Fruit fly (Drosophila melanogaster) whole organism, embryonic: ENCODE data around the gene ast.

Experiments
- Aef1 ChIP-seq: fragments of 200-800 bp; sonication (Bioruptor generic); IDR thresholded peaks from 3 replicates; pipeline ENCODE4 v1.3.6; 2022; ENCODE audit warnings: missing biosample characterization, missing genetic modification characterization
- Asciz ChIP-seq: fragments of 200-800 bp; sonication (Bioruptor generic); optimal IDR thresholded peaks from 2 replicates; lab custom pipeline; 2017; ENCODE audit warnings: missing biosample characterization, mild to moderate bottlenecking, missing genetic modification characterization, missing genetic modification reagents
- Awh ChIP-seq: fragments of 200-800 bp; sonication (Bioruptor generic); IDR thresholded peaks from 2 replicates; pipeline ENCODE4, ENCODE4 v1.3.6; 2022; ENCODE audit warnings: missing biosample characterization, missing genetic modification characterization
- B-H1 ChIP-seq: fragments of 200-800 bp; sonication (Bioruptor generic); IDR thresholded peaks from 3 replicates; pipeline ENCODE4 v1.3.6; 2022; ENCODE audit warnings: missing biosample characterization, missing genetic modification characterization
- CG10543 ChIP-seq: fragments of 200-800 bp; sonication (Bioruptor generic); optimal IDR thresholded peaks from 3 replicates; lab custom pipeline; 2017; ENCODE audit warnings: missing biosample characterization, mild to moderate bottlenecking, missing genetic modification characterization, moderate library complexity
- CG11398 ChIP-seq: fragments of 200-800 bp; sonication (Bioruptor generic); optimal IDR thresholded peaks from 2 replicates; lab custom pipeline; 2016; ENCODE audit warnings: missing biosample characterization, missing genetic modification characterization
- CG11456 ChIP-seq: fragments of 200-800 bp; sonication (Bioruptor generic); IDR thresholded peaks from 3 replicates; pipeline ENCODE4 v1.3.6; 2022; ENCODE audit warnings: missing biosample characterization, missing genetic modification characterization
- CG12299 ChIP-seq: fragments of 200-800 bp; sonication (Bioruptor generic); optimal IDR thresholded peaks from 2 replicates; lab custom pipeline; 2018; ENCODE audit warnings: missing biosample characterization, mild to moderate bottlenecking, missing genetic modification characterization
- CG1233 ChIP-seq: fragments of 200-800 bp; sonication (Bioruptor generic); optimal IDR thresholded peaks from 4 replicates; lab custom pipeline; 2018; ENCODE audit warnings: missing biosample characterization, mild to moderate bottlenecking, missing genetic modification characterization
- CG13424 ChIP-seq: fragments of 200-800 bp; sonication (Bioruptor generic); optimal IDR thresholded peaks from 2 replicates; lab custom pipeline; 2019; ENCODE audit warnings: missing biosample characterization, mild to moderate bottlenecking, missing genetic modification characterization, moderate library complexity
- CG13894 ChIP-seq: fragments of 200-800 bp; sonication (Bioruptor generic); optimal IDR thresholded peaks from 3 replicates; lab custom pipeline; 2018; ENCODE audit warnings: missing biosample characterization, mild to moderate bottlenecking, missing genetic modification characterization, moderate library complexity
- CG16815 ChIP-seq: fragments of 200-800 bp; sonication (Bioruptor generic); optimal IDR thresholded peaks from 3 replicates; lab custom pipeline; 2017; ENCODE audit warnings: missing biosample characterization, mild to moderate bottlenecking, missing genetic modification characterization
- CG18764 ChIP-seq: fragments of 200-800 bp; sonication (Bioruptor generic); optimal IDR thresholded peaks from 3 replicates; lab custom pipeline; 2016; ENCODE audit warnings: missing biosample characterization, missing genetic modification characterization
- CG32532 ChIP-seq: fragments of 200-800 bp; sonication (Bioruptor generic); IDR thresholded peaks from 2 replicates; pipeline ENCODE4 v1.3.6; 2022; ENCODE audit warnings: missing biosample characterization, missing genetic modification characterization
- CG33213 ChIP-seq: fragments of 200-800 bp; sonication (Bioruptor generic); optimal IDR thresholded peaks from 3 replicates; lab custom pipeline; 2016; ENCODE audit warnings: missing biosample characterization, missing genetic modification characterization
- CG4854 ChIP-seq: fragments of 200-800 bp; sonication (Bioruptor generic); optimal IDR thresholded peaks from 2 replicates; lab custom pipeline; 2016; ENCODE audit warnings: missing biosample characterization, missing genetic modification characterization, inconsistent platforms
- CG5180 ChIP-seq: fragments of 200-800 bp; sonication (Bioruptor generic); optimal IDR thresholded peaks from 3 replicates; lab custom pipeline; 2017; ENCODE audit warnings: missing biosample characterization, missing genetic modification characterization, mild to moderate bottlenecking, moderate library complexity, missing genetic modification reagents
- CG5953 ChIP-seq: fragments of 200-800 bp; sonication (Bioruptor generic); IDR thresholded peaks from 2 replicates; pipeline ENCODE4 v1.3.6; 2022; ENCODE audit warnings: missing biosample characterization, missing genetic modification characterization
- CG6813 ChIP-seq: fragments of 200-800 bp; sonication (Bioruptor generic); optimal IDR thresholded peaks from 2 replicates; lab custom pipeline; 2017; ENCODE audit warnings: missing biosample characterization, missing genetic modification characterization, mild to moderate bottlenecking, moderate library complexity, missing genetic modification reagents
- CG6854 ChIP-seq: fragments of 200-800 bp; sonication (Bioruptor generic); optimal IDR thresholded peaks from 3 replicates; lab custom pipeline; 2017; ENCODE audit warnings: missing biosample characterization, mild to moderate bottlenecking, missing genetic modification characterization
- CG7745 ChIP-seq: fragments of 200-800 bp; sonication (Bioruptor generic); optimal IDR thresholded peaks from 2 replicates; lab custom pipeline; 2018; ENCODE audit warnings: missing biosample characterization, mild to moderate bottlenecking, missing genetic modification characterization, moderate library complexity
- CG7839 ChIP-seq: fragments of 200-800 bp; sonication (Bioruptor generic); optimal IDR thresholded peaks from 3 replicates; lab custom pipeline; 2018; ENCODE audit warnings: missing biosample characterization, mild to moderate bottlenecking, missing genetic modification characterization, moderate library complexity
- CG8089 ChIP-seq: fragments of 200-800 bp; sonication (Bioruptor generic); optimal IDR thresholded peaks from 3 replicates; lab custom pipeline; 2016; ENCODE audit warnings: missing biosample characterization, missing genetic modification characterization
- CG9932 ChIP-seq: fragments of 200-800 bp; sonication (Bioruptor generic); IDR thresholded peaks from 2 replicates; pipeline ENCODE4 v1.3.6; 2022; ENCODE audit warnings: missing biosample characterization, missing genetic modification characterization
- D19B ChIP-seq: fragments of 200-800 bp; sonication (Bioruptor generic); optimal IDR thresholded peaks from 2 replicates; lab custom pipeline; 2017; ENCODE audit warnings: missing biosample characterization, mild to moderate bottlenecking, missing genetic modification characterization
- Deaf1 ChIP-seq: fragments of 200-800 bp; optimal IDR thresholded peaks from 3 replicates; lab custom pipeline; 2019; ENCODE audit warnings: missing biosample characterization, mild to moderate bottlenecking, missing genetic modification characterization, moderate library complexity
- Fer2 ChIP-seq: fragments of 200-800 bp; sonication (Bioruptor generic); optimal IDR thresholded peaks from 2 replicates; lab custom pipeline; 2018; ENCODE audit warnings: missing biosample characterization, mild to moderate bottlenecking, missing genetic modification characterization, moderate library complexity
- MBD-R2 ChIP-seq: fragments of 200-800 bp; sonication (Bioruptor generic); IDR thresholded peaks from 2 replicates; pipeline ENCODE4 v1.3.6; 2022; ENCODE audit warnings: missing biosample characterization, missing genetic modification characterization
- NFAT ChIP-seq: fragments of 200-800 bp; sonication (Bioruptor generic); IDR thresholded peaks from 2 replicates; pipeline ENCODE4 v1.3.6; 2022; ENCODE audit warnings: missing biosample characterization, missing genetic modification characterization
- Poxn ChIP-seq: fragments of 200-800 bp; sonication (Bioruptor generic); IDR thresholded peaks from 2 replicates; pipeline ENCODE4 v1.3.6; 2022; ENCODE audit warnings: missing biosample characterization, missing genetic modification characterization
- Ptx1 ChIP-seq: fragments of 200-800 bp; sonication (Bioruptor generic); IDR thresholded peaks from 2 replicates; pipeline ENCODE4 v1.3.6; 2022; ENCODE audit warnings: missing biosample characterization, missing genetic modification characterization
- Scr ChIP-seq: fragments of 200-800 bp; sonication (Bioruptor generic); IDR thresholded peaks from 2 replicates; pipeline ENCODE4 v1.3.6; 2022; ENCODE audit warnings: missing biosample characterization, missing genetic modification characterization; ENCODE audit not compliant: partially characterized antibody
- Sry-δ ChIP-seq: fragments of 200-800 bp; sonication (Bioruptor generic); optimal IDR thresholded peaks from 2 replicates; lab custom pipeline; 2016; ENCODE audit warnings: missing biosample characterization, missing genetic modification characterization
- amos ChIP-seq: fragments of 200-800 bp; sonication (Bioruptor generic); IDR thresholded peaks from 2 replicates; pipeline ENCODE4 v1.3.6; 2022; ENCODE audit warnings: missing biosample characterization, missing genetic modification characterization; ENCODE audit not compliant: partially characterized antibody
- aop ChIP-seq: fragments of 200-800 bp; sonication (Bioruptor generic); IDR thresholded peaks from 2 replicates; pipeline ENCODE4 v1.3.6; 2022; ENCODE audit warnings: missing biosample characterization, missing genetic modification characterization
- croc ChIP-seq: fragments of 200-800 bp; sonication (Bioruptor generic); conservative IDR thresholded peaks from 3 replicates; pipeline ENCODE4 v1.3.6; 2022; ENCODE audit warnings: missing biosample characterization, missing genetic modification characterization
- dpn ChIP-seq, 2 experiments: fragments of 200-800 bp; sonication (Bioruptor generic); optimal IDR thresholded peaks; 3 replicates each; lab custom pipeline; 2016; ENCODE audit warnings: missing biosample characterization in 2 of 2, missing genetic modification characterization in 2 of 2
- gcm ChIP-seq: fragments of 200-800 bp; sonication (Bioruptor generic); optimal IDR thresholded peaks from 2 replicates; lab custom pipeline; 2019; ENCODE audit warnings: missing biosample characterization, mild to moderate bottlenecking, missing genetic modification characterization, moderate library complexity
- knrl ChIP-seq: fragments of 200-800 bp; sonication (Bioruptor generic); IDR thresholded peaks from 3 replicates; pipeline ENCODE4 v1.3.6; 2022; ENCODE audit warnings: missing biosample characterization, missing genetic modification characterization; ENCODE audit not compliant: partially characterized antibody
- lilli ChIP-seq: fragments of 200-800 bp; sonication (Bioruptor generic); optimal IDR thresholded peaks from 3 replicates; lab custom pipeline; 2016; ENCODE audit warnings: missing biosample characterization, missing genetic modification characterization
- nau ChIP-seq: fragments of 200-800 bp; sonication (Bioruptor generic); optimal IDR thresholded peaks from 3 replicates; lab custom pipeline; 2017; ENCODE audit warnings: missing biosample characterization, mild to moderate bottlenecking, missing genetic modification characterization, missing genetic modification reagents
- org-1 ChIP-seq: fragments of 200-800 bp; sonication (Bioruptor generic); optimal IDR thresholded peaks from 2 replicates; lab custom pipeline; 2017; ENCODE audit warnings: missing biosample characterization, missing genetic modification characterization
- sc ChIP-seq, 3 experiments: fragments of >200 bp in 2 of 3; fragments of 200-800 bp in 1 of 3; sonication (Bioruptor generic) in 1 of 3; optimal IDR thresholded peaks; 2 replicates in 2 of 3; 3 replicates in 1 of 3; lab custom pipeline; 2017; ENCODE audit warnings: mild to moderate bottlenecking in 1 of 3, missing biosample characterization in 1 of 3, missing genetic modification characterization in 1 of 3, missing genetic modification reagents in 1 of 3
- sens ChIP-seq: fragments of 200-800 bp; sonication (Bioruptor generic); peaks from one replicate; lab custom pipeline; 2016; ENCODE audit warnings: missing biosample characterization, missing genetic modification characterization
- sens-2 ChIP-seq: fragments of 200-800 bp; sonication (Bioruptor generic); IDR thresholded peaks from 2 replicates; pipeline ENCODE4 v1.3.6; 2022; ENCODE audit warnings: missing biosample characterization, missing genetic modification characterization
- slbo ChIP-seq: fragments of 200-800 bp; sonication (Bioruptor generic); IDR thresholded peaks from 2 replicates; pipeline ENCODE4 v1.3.6; 2022; ENCODE audit warnings: missing biosample characterization, missing genetic modification characterization
- wdn ChIP-seq: fragments of 200-800 bp; sonication (Bioruptor generic); IDR thresholded peaks from 2 replicates; pipeline ENCODE4 v1.3.6; 2022; ENCODE audit warnings: missing biosample characterization, missing genetic modification characterization
- zen2 ChIP-seq: fragments of 200-800 bp; sonication (Bioruptor generic); IDR thresholded peaks from 3 replicates; pipeline ENCODE4 v1.3.6; 2022; ENCODE audit warnings: missing biosample characterization, missing genetic modification characterization; ENCODE audit not compliant: partially characterized antibody

Gene ast

dm6 chr2L:1043195-1043990 lies 34.4 kb upstream of the ast start (continued):
- TF ChIP-seq CG7839 (tag; lab: Kevin White, UChicago) (peak; percentile 24), NFAT (GFP tag; lab: Robert Waterston, UW) (peak; percentile 52; the same call in 1 of the 2 replicates), aop (GFP tag; lab: Robert Waterston, UW) (no peak), Deaf1 (peak; percentile 96), sens (GFP tag; lab: Kevin White, UChicago) (peak; percentile 29), CG13894 (tag; lab: Kevin White, UChicago) (peak; percentile 71), amos (0 out of 2 replicates have a peak, but pooled peaks have one; percentile 12), CG7745 (tag; lab: Kevin White, UChicago) (no peak), zen2 (GFP tag; lab: Robert Waterston, UW) (no peak), Aef1 (GFP tag; lab: Robert Waterston, UW) (peak; percentile 33; the same call in 2 of the 3 replicates), gcm (no peak), CG13424 (tag; lab: Kevin White, UChicago) (peak; percentile 0), dpn (GFP tag; optimal IDR thresholded peaks at IDR 0.05; lab: Kevin White, UChicago) (peak in 1 of 2 experiments; percentile 30), Sry-δ (no peak), nau (GFP tag; lab: Kevin White, UChicago) (no peak), CG11456 (GFP tag; lab: Robert Waterston, UW) (0 out of 3 replicates have a peak, but pooled peaks have one; percentile 29), CG33213 (no peak), CG6813 (peak; percentile 17), wdn (peak; percentile 57), sc (optimal IDR thresholded peaks at IDR 0.05; lab: Kevin White, UChicago) (no peak), sc (GFP tag; optimal IDR thresholded peaks at IDR 0.05; lab: Kevin White, UChicago) (no peak), CG8089 (GFP tag; lab: Kevin White, UChicago) (no peak), CG6854 (GFP tag; lab: Kevin White, UChicago) (peak; percentile 12), Poxn (0 out of 2 replicates have a peak, but pooled peaks have one; percentile 4), MBD-R2 (GFP tag; lab: Robert Waterston, UW) (0 out of 2 replicates have a peak, but pooled peaks have one; percentile 8), Fer2 (tag; lab: Kevin White, UChicago) (peak; percentile 4), knrl (no peak), Awh (GFP tag; lab: Robert Waterston, UW) (no peak), CG5953 (GFP tag; lab: Robert Waterston, UW) (no peak), croc (GFP tag; lab: Robert Waterston, UW) (no peak), CG16815 (GFP tag; lab: Kevin White, UChicago) (no peak), CG11398 (GFP tag; lab: Kevin White, UChicago) (no peak), B-H1 (GFP tag; lab: Robert Waterston, UW) (no peak; the same call in 2 of the 3 replicates), CG1233 (GFP tag; lab: Kevin White, UChicago) (no peak), CG10543 (GFP tag; lab: Kevin White, UChicago) (peak; percentile 12), Scr (GFP tag; lab: Robert Waterston, UW) (no peak), CG12299 (tag; lab: Kevin White, UChicago) (peak; percentile 9), CG32532 (GFP tag; lab: Robert Waterston, UW) (peak; percentile 66), Asciz (no peak), Ptx1 (GFP tag; lab: Robert Waterston, UW) (peak; percentile 25; the same call in 1 of the 2 replicates), CG9932 (peak; percentile 65), lilli (GFP tag; lab: Kevin White, UChicago) (peak; percentile 69), slbo (peak; percentile 82), org-1 (GFP tag; lab: Kevin White, UChicago) (no peak), sens-2 (GFP tag; lab: Robert Waterston, UW) (no peak), D19B (GFP tag; lab: Kevin White, UChicago) (peak; percentile 12), CG18764 (GFP tag; lab: Kevin White, UChicago) (no peak), CG5180 (GFP tag; lab: Kevin White, UChicago) (no peak), CG4854 (no peak)
